Fruit fly (Drosophila melanogaster): ENCODE data around the gene CG14100.

DNA sequence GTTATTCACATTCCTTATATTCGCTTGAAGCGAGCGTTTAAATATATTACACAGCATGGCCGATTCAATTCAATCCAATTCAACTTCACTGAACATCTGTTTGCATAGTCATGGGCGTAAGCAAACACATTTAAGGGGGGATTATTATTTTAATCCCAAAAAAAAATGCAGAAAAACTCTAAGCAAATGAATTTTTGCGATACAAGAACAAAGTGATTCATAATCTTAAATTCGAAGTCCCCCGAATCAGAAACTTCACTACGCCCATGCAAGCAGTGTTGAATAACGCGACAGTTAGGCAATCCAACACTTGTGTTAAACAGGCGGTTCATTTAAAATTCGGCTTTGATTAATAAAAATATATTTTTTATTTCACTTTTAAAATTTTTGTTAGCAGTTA lies at the start of gene CG14100:
- TF ChIP-seq OdsH (GFP tag; optimal IDR thresholded peaks at IDR 0.05) (peak; percentile 100), eg (GFP tag; IDR thresholded peaks at IDR 0.05) (peak; percentile 100), CG15336 (GFP tag; IDR thresholded peaks at IDR 0.05) (peak; percentile 100), CG11762 (GFP tag; optimal IDR thresholded peaks at IDR 0.05; ENCODE audit: insufficient read depth) (peak; percentile 100), acj6 (GFP tag; optimal IDR thresholded peaks at IDR 0.05) (peak; percentile 100), Eip93F (GFP tag; optimal IDR thresholded peaks at IDR 0.05) (peak; percentile 100), Eip75B (GFP tag; optimal IDR thresholded peaks at IDR 0.05) (peak; percentile 100), Met (GFP tag; optimal IDR thresholded peaks at IDR 0.05) (peak; percentile 100), CG6276 (GFP tag; optimal IDR thresholded peaks at IDR 0.05) (peak; percentile 100), CG34406 (GFP tag; optimal IDR thresholded peaks at IDR 0.05) (peak; percentile 100), Eip78C (GFP tag) (peak; percentile 100), salr (GFP tag; optimal IDR thresholded peaks at IDR 0.05) (peak; percentile 100), Hr39 (GFP tag; optimal IDR thresholded peaks at IDR 0.05) (peak; percentile 100), Gug (GFP tag; IDR thresholded peaks at IDR 0.05) (peak; percentile 100)

All from whole organism, prepupa.